Fruit fly (Drosophila melanogaster): ENCODE results near the gene TfIIB.
A peak's percentile ranks its signal among the peaks of the same experiment; 100 is the strongest.

TfIIB gene

dm6 chr2L:10468388-10468787, 37.2 kb downstream of the TfIIB start (continued):
- TF ChIP-seq Trl (optimal IDR thresholded peaks at IDR 0.05) (no peak), Trl (GFP tag; optimal IDR thresholded peaks at IDR 0.05) (peak; percentile 38), CG10209 (GFP tag; optimal IDR thresholded peaks at IDR 0.05) (peak; percentile 39), dimm (GFP tag; IDR thresholded peaks at IDR 0.05) (no peak), Lhr (GFP tag; optimal IDR thresholded peaks at IDR 0.05) (no peak), trem (tag; optimal IDR thresholded peaks at IDR 0.05) (peak; percentile 16), CG14014 (GFP tag; IDR thresholded peaks at IDR 0.05) (peak; percentile 58; the same call in 1 of the 2 replicates), CG10654 (GFP tag; optimal IDR thresholded peaks at IDR 0.05) (peak; percentile 28), ssp (GFP tag; IDR thresholded peaks at IDR 0.05) (peak; percentile 29; the same call in 1 of the 2 replicates), jigr1 (GFP tag; IDR thresholded peaks at IDR 0.05) (no peak), CG10543 (GFP tag; optimal IDR thresholded peaks at IDR 0.05) (peak; percentile 54), bcd (GFP tag; optimal IDR thresholded peaks at IDR 0.05) (peak; percentile 48), CG18619 (GFP tag; optimal IDR thresholded peaks at IDR 0.05) (peak; percentile 38), nerfin-2 (GFP tag; IDR thresholded peaks at IDR 0.05; ENCODE audit: partially characterized antibody) (no peak), gro (GFP tag; optimal IDR thresholded peaks at IDR 0.05) (no peak), bsh (GFP tag; optimal IDR thresholded peaks at IDR 0.05) (peak in 1 of 2 experiments; percentile 68), CG17328 (GFP tag; IDR thresholded peaks at IDR 0.05) (no peak), H15 (GFP tag; IDR thresholded peaks at IDR 0.05) (peak; percentile 50; the same call in 1 of the 3 replicates), CG31388 (GFP tag; optimal IDR thresholded peaks at IDR 0.05) (no peak), ken (GFP tag; IDR thresholded peaks at IDR 0.05) (peak; percentile 55; the same call in 1 of the 3 replicates), bigmax (GFP tag; optimal IDR thresholded peaks at IDR 0.05) (no peak), luna (GFP tag; optimal IDR thresholded peaks at IDR 0.05) (no peak), da (GFP tag; optimal IDR thresholded peaks at IDR 0.05) (no peak), CG11695 (GFP tag; IDR thresholded peaks at IDR 0.05) (peak; percentile 41; the same call in 1 of the 3 replicates), Sry-δ (GFP tag; optimal IDR thresholded peaks at IDR 0.05) (no peak), CG3281 (GFP tag; optimal IDR thresholded peaks at IDR 0.05) (peak; percentile 43), MTF-1 (GFP tag; optimal IDR thresholded peaks at IDR 0.05; ENCODE audit: borderline replicate concordance) (no peak), lilli (GFP tag; optimal IDR thresholded peaks at IDR 0.05) (peak; percentile 52), HLH54F (GFP tag; optimal IDR thresholded peaks at IDR 0.05) (peak; percentile 24), sna (GFP tag; IDR thresholded peaks at IDR 0.05; ENCODE audit: partially characterized antibody) (no peak), ranshi (GFP tag; IDR thresholded peaks at IDR 0.05) (peak; percentile 58; the same call in 1 of the 2 replicates), kay (GFP tag; optimal IDR thresholded peaks at IDR 0.05) (peak; percentile 41), gcm2 (GFP tag; optimal IDR thresholded peaks at IDR 0.05) (no peak), corto (GFP tag; optimal IDR thresholded peaks at IDR 0.05) (no peak), Hr39 (optimal IDR thresholded peaks at IDR 0.05) (no peak), CG6272 (GFP tag; IDR thresholded peaks at IDR 0.05) (no peak), CG17186 (GFP tag; optimal IDR thresholded peaks at IDR 0.05) (no peak), Atf-2 (GFP tag; optimal IDR thresholded peaks at IDR 0.05) (no peak), crc (GFP tag; optimal IDR thresholded peaks at IDR 0.05) (no peak), CG12219 (GFP tag; optimal IDR thresholded peaks at IDR 0.05) (peak; percentile 38), Doc3 (GFP tag; IDR thresholded peaks at IDR 0.05; ENCODE audit: partially characterized antibody) (no peak), lmd (GFP tag; IDR thresholded peaks at IDR 0.05) (peak; percentile 71; the same call in 1 of the 2 replicates), CG14860 (GFP tag; IDR thresholded peaks at IDR 0.05; ENCODE audit: partially characterized antibody) (no peak), CG4282 (GFP tag; optimal IDR thresholded peaks at IDR 0.05) (no peak), CG12071 (GFP tag; optimal IDR thresholded peaks at IDR 0.05) (peak; percentile 50), ham (GFP tag; IDR thresholded peaks at IDR 0.05) (no peak), CG3995 (GFP tag; optimal IDR thresholded peaks at IDR 0.05) (no peak), fd64A (GFP tag; optimal IDR thresholded peaks at IDR 0.05) (no peak), CG7839 (tag; optimal IDR thresholded peaks at IDR 0.05) (peak; percentile 68), z (GFP tag; IDR thresholded peaks at IDR 0.05) (no peak), Dll (GFP tag; IDR thresholded peaks at IDR 0.05; ENCODE audit: partially characterized antibody) (no peak), Dp (GFP tag; optimal IDR thresholded peaks at IDR 0.05) (no peak)
